Worm (Caenorhabditis elegans): Measurements from ENCODE around the gene ZK1236.1.

DNA sequence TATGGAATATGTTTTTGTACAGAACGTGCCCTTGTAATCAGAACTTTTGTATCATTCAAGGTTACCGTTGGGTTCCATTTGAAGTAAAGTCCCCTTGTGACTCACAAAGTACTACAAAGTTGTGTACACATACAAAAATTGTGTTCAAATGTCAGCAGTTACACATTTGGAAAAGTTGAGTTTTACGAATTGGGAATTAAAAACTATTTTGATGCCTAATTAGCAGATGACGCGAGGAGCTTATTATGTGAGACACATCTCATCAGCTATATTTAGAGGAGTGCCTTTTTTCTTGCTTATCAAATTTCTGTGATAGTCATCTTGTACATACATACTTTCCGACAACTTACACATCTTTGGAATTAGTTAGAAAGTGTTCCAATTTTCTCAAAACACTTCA, 15.6 kb upstream of the ZK1236.1 start:
- TF ChIP-seq dao-5 (tag; optimal IDR thresholded peaks at IDR 0.05) (no peak), him-1 (tag; optimal IDR thresholded peaks at IDR 0.05) (no peak)
